Worm (Caenorhabditis elegans) whole organism, young adult: ENCODE results near the gene R06B9.5.

Experiments
- B0261.1 ChIP-seq: sonication (generic microtip); optimal IDR thresholded peaks from 2 replicates; lab custom pipeline; 2016; ENCODE audit warnings: mild to moderate bottlenecking, missing genetic modification characterization, moderate library complexity, missing compliant biosample characterization
- C17E4.6 ChIP-seq: fragments of 200-800 bp; sonication (Bioruptor generic); IDR thresholded peaks from 2 replicates; pipeline ENCODE4 v1.3.6; 2022; ENCODE audit warnings: missing genetic modification reagents, missing genetic modification characterization, missing compliant biosample characterization
- F10E7.11 ChIP-seq: sonication (generic microtip); optimal IDR thresholded peaks from 2 replicates; lab custom pipeline; 2017; ENCODE audit warnings: mild to moderate bottlenecking, missing genetic modification characterization, moderate library complexity, missing compliant biosample characterization
- F22D6.2 ChIP-seq: sonication (generic microtip); optimal IDR thresholded peaks from 2 replicates; lab custom pipeline; 2016; ENCODE audit warnings: mild to moderate bottlenecking, missing genetic modification characterization, missing compliant biosample characterization
- F37B4.10 ChIP-seq: fragments of 200-800 bp; sonication (Bioruptor generic); IDR thresholded peaks from 2 replicates; pipeline ENCODE4 v1.3.6; 2022; ENCODE audit warnings: missing genetic modification characterization, missing compliant biosample characterization
- F39B2.1 ChIP-seq: fragments of 200-800 bp; sonication (Bioruptor generic); IDR thresholded peaks from 2 replicates; pipeline ENCODE4 v1.3.6; 2022; ENCODE audit warnings: missing genetic modification reagents, missing genetic modification characterization, missing compliant biosample characterization
- F49E8.2 ChIP-seq: sonication (generic microtip); optimal IDR thresholded peaks from 3 replicates; lab custom pipeline; 2017; ENCODE audit warnings: missing genetic modification characterization, mild to moderate bottlenecking, missing compliant biosample characterization, antibody characterized with exemption, moderate library complexity; ENCODE audit not compliant: insufficient read depth
- F57A8.1 ChIP-seq: fragments of 200-800 bp; sonication (Bioruptor generic); optimal IDR thresholded peaks from 2 replicates; lab custom pipeline; 2018; ENCODE audit warnings: mild to moderate bottlenecking, missing genetic modification characterization, moderate library complexity, missing compliant biosample characterization
- Y53G8AR.9 ChIP-seq: fragments of 200-800 bp; sonication (Bioruptor generic); conservative IDR thresholded peaks from 2 replicates; pipeline ENCODE4 v1.3.6; 2022; ENCODE audit warnings: missing genetic modification reagents, missing genetic modification characterization, missing compliant biosample characterization
- Y79H2A.3 ChIP-seq: fragments of 200-800 bp; sonication (Bioruptor generic); conservative IDR thresholded peaks from 2 replicates; pipeline ENCODE4 v1.3.6; 2022; ENCODE audit warnings: missing genetic modification reagents, missing genetic modification characterization, missing compliant biosample characterization
- akir-1 ChIP-seq: fragments of 200-800 bp; sonication (Bioruptor generic); optimal IDR thresholded peaks from 2 replicates; lab custom pipeline; 2018; ENCODE audit warnings: mild to moderate bottlenecking, missing genetic modification characterization, moderate library complexity, missing compliant biosample characterization
- ccch-3 ChIP-seq: fragments of 200-800 bp; sonication (Bioruptor generic); optimal IDR thresholded peaks from 2 replicates; lab custom pipeline; 2018; ENCODE audit warnings: mild to moderate bottlenecking, missing genetic modification characterization, missing compliant biosample characterization
- ceh-27 ChIP-seq: fragments of 200-800 bp; sonication (Bioruptor generic); optimal IDR thresholded peaks from 2 replicates; lab custom pipeline; 2018; ENCODE audit warnings: mild to moderate bottlenecking, missing genetic modification characterization, moderate library complexity, missing compliant biosample characterization
- ceh-79 ChIP-seq: sonication (generic microtip); optimal IDR thresholded peaks from 2 replicates; lab custom pipeline; 2017; ENCODE audit warnings: mild to moderate bottlenecking, missing genetic modification characterization, missing compliant biosample characterization
- chd-7 ChIP-seq: sonication (generic microtip); optimal IDR thresholded peaks from 2 replicates; lab custom pipeline; 2016; ENCODE audit warnings: mild to moderate bottlenecking, missing genetic modification characterization, moderate library complexity, missing compliant biosample characterization
- dpl-1 ChIP-seq: fragments of 150-350 bp; optimal IDR thresholded peaks from 2 replicates; lab custom pipeline; 2014; ENCODE audit warnings: missing biosample characterization, missing genetic modification reagents, missing genetic modification characterization
- efl-1 ChIP-seq: fragments of 150-350 bp; optimal IDR thresholded peaks from 2 replicates; lab custom pipeline; 2014; ENCODE audit warnings: missing biosample characterization, missing genetic modification reagents, missing genetic modification characterization
- ets-4 ChIP-seq: fragments of 200-800 bp; sonication (Bioruptor generic); optimal IDR thresholded peaks from 2 replicates; lab custom pipeline; 2018; ENCODE audit warnings: mild to moderate bottlenecking, missing genetic modification characterization, missing compliant biosample characterization
- hlh-12 ChIP-seq: sonication (generic microtip); optimal IDR thresholded peaks from 2 replicates; lab custom pipeline; 2016; ENCODE audit warnings: missing genetic modification characterization, missing compliant biosample characterization
- hmg-1.2 ChIP-seq: fragments of 200-800 bp; sonication (Bioruptor generic); IDR thresholded peaks from 2 replicates; pipeline ENCODE4 v1.3.6; 2022; ENCODE audit warnings: missing genetic modification reagents, missing genetic modification characterization, missing compliant biosample characterization
- hrde-1 ChIP-seq: sonication (generic microtip); optimal IDR thresholded peaks from 2 replicates; lab custom pipeline; 2016; ENCODE audit warnings: missing genetic modification characterization, mild to moderate bottlenecking, missing compliant biosample characterization, moderate library complexity, missing genotype, missing genetic modification reagents, borderline replicate concordance
- lin-35 ChIP-seq, 3 experiments: fragments of 150-350 bp in 2 of 3; sonication (generic microtip) in 1 of 3; optimal IDR thresholded peaks; 2 replicates each; lab custom pipeline; 2014 to 2018; ENCODE audit warnings: missing biosample characterization in 3 of 3, missing genetic modification characterization in 3 of 3, missing genetic modification reagents in 3 of 3
- lir-1 ChIP-seq: fragments of 200-800 bp; sonication (Bioruptor generic); conservative IDR thresholded peaks from 2 replicates; pipeline ENCODE4 v1.3.6; 2022; ENCODE audit warnings: missing genetic modification reagents, missing genetic modification characterization, missing compliant biosample characterization
- lsl-1 ChIP-seq: fragments of 200-800 bp; sonication (Bioruptor generic); optimal IDR thresholded peaks from 2 replicates; lab custom pipeline; 2018; ENCODE audit warnings: mild to moderate bottlenecking, missing genetic modification characterization, moderate library complexity, missing compliant biosample characterization
- madf-8 ChIP-seq: fragments of 200-800 bp; sonication (Bioruptor generic); conservative IDR thresholded peaks from 2 replicates; pipeline ENCODE4 v1.3.6; 2022; ENCODE audit warnings: missing genetic modification reagents, missing genetic modification characterization, missing compliant biosample characterization
- rcor-1 ChIP-seq: fragments of 200-800 bp; sonication (Bioruptor generic); IDR thresholded peaks from 2 replicates; pipeline ENCODE4 v1.3.6; 2022; ENCODE audit warnings: missing genetic modification reagents, missing genetic modification characterization, missing compliant biosample characterization
- rpc-1 ChIP-seq, 2 experiments: fragments of 150-350 bp in 1 of 2; sonication (generic microtip) in 1 of 2; optimal IDR thresholded peaks; 2 replicates each; lab custom pipeline; 2014 to 2018; ENCODE audit warnings: missing biosample characterization in 1 of 2, missing genetic modification characterization in 1 of 2, missing genetic modification reagents in 1 of 2, missing genotype in 1 of 2
- sdz-38 ChIP-seq: sonication (generic microtip); optimal IDR thresholded peaks from 2 replicates; lab custom pipeline; 2016; ENCODE audit warnings: missing genotype, missing genetic modification characterization, missing compliant biosample characterization
- sea-2 ChIP-seq: fragments of 200-800 bp; sonication (Bioruptor generic); IDR thresholded peaks from 2 replicates; pipeline ENCODE4 v1.3.6; 2022; ENCODE audit warnings: missing genetic modification characterization, missing compliant biosample characterization
- snpc-1.3 ChIP-seq: sonication (generic microtip); optimal IDR thresholded peaks from 2 replicates; lab custom pipeline; 2017; ENCODE audit warnings: missing genetic modification characterization, mild to moderate bottlenecking, missing compliant biosample characterization, antibody characterized with exemption, moderate library complexity, missing genotype, missing genetic modification reagents; ENCODE audit not compliant: insufficient read depth
- snpc-3.4 ChIP-seq: sonication (generic microtip); optimal IDR thresholded peaks from 2 replicates; lab custom pipeline; 2017; ENCODE audit warnings: missing genetic modification characterization, mild to moderate bottlenecking, missing compliant biosample characterization, antibody characterized with exemption, moderate library complexity, missing genotype, missing genetic modification reagents
- tlf-1 ChIP-seq: fragments of 200-800 bp; sonication (Bioruptor generic); optimal IDR thresholded peaks from 2 replicates; lab custom pipeline; 2018; ENCODE audit warnings: mild to moderate bottlenecking, missing genetic modification characterization, missing compliant biosample characterization
- ztf-26 ChIP-seq: sonication (generic microtip); optimal IDR thresholded peaks from 2 replicates; lab custom pipeline; 2017; ENCODE audit warnings: missing genetic modification characterization, missing compliant biosample characterization
- ztf-28 ChIP-seq: fragments of 200-800 bp; sonication (Bioruptor generic); IDR thresholded peaks from 2 replicates; pipeline ENCODE4 v1.3.6; 2022; ENCODE audit warnings: missing genetic modification reagents, missing genetic modification characterization, missing compliant biosample characterization

R06B9.5 gene

DNA sequence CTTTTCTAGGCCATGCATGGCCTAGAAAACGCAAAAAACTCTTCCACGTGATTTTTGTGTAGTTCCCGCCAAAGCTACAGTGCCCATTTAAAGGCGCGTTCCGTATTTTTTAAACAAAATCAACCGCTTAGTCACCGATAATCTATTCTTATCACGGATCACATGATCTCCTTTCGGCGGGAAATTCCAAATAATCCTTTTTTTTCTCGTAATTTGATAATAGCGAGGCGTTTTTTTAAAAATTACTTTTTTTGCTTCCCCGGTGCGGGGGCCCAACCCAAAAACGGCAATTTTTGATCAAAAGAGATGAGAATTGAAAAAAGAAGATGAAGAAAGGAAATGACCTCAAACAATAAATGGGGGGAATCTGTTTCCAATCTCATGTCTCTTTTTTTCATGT, 14.9 kb downstream of the R06B9.5 start:
- TF ChIP-seq F37B4.10 (no peak), ztf-26 (tag; lab: Kevin White, UChicago) (peak; percentile 76)

DNA sequence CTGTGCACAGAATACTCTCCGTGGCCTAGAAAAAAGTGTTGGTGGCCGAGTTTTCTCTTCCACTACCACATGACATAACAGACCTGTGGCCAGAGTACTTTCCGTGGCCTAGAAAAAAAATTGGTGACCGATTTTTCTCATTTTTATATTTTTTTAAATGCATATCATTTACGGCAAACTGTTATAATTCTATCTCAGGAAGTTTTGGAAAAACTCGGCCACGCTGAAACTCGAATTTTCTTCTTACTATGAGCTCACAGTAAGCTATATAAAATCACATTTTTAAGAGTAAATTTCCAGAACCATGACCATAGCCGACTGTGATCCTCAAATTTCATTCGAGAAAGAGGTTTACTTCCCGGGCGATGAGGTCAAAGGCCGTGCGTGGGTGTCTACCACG, 15.9 kb downstream of the R06B9.5 start, which contains the start of gene arrd-14:
Gene arrd-14, plus strand, starts transcription at position 301 of the 400 bp plus-strand sequence.
- no peak for TF ChIP-seq F22D6.2 (tag; lab: Kevin White, UChicago)
- no peak for TF ChIP-seq akir-1 (GFP tag; lab: Kevin White, UChicago)
- no peak for TF ChIP-seq ccch-3
- TF ChIP-seq hmg-1.2, result no peak
- TF ChIP-seq efl-1 (GFP tag; lab: Kevin White, UChicago), result no peak
- TF ChIP-seq snpc-1.3 (tag; lab: Kevin White, UChicago), result no peak
- TF ChIP-seq lin-35 (GFP tag; optimal IDR thresholded peaks at IDR 0.05; lab: Kevin White, UChicago), result no peak
- TF ChIP-seq C17E4.6 (GFP tag; lab: Robert Waterston, UW), result no peak
- TF ChIP-seq Y53G8AR.9 (GFP tag; lab: Robert Waterston, UW), result no peak
- TF ChIP-seq madf-8 (GFP tag; lab: Robert Waterston, UW), result no peak
- TF ChIP-seq tlf-1 (GFP tag; lab: Kevin White, UChicago), result no peak
- no peak for TF ChIP-seq sdz-38 (tag; lab: Kevin White, UChicago)

DNA sequence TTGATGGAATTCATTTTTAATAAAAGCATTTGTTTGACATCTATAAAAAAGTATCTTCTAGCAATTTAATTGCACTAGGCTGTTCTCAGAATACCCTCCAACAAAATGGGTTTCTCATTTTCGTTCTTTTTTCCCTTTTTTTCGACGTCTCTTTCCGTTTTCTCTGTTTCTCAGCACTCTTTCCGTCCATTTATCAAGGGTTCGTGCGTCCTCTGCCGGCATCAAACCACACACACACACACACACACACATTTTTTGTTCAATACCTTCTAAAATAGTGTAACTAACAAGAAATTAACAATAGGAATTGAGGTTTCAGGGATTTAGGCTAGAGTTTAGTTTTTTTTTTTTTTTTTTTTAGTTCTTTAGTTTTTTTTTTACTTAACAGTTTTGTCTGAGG, 20.1 kb downstream of the R06B9.5 start:
- TF ChIP-seq B0261.1 (tag; lab: Kevin White, UChicago), result no peak

DNA sequence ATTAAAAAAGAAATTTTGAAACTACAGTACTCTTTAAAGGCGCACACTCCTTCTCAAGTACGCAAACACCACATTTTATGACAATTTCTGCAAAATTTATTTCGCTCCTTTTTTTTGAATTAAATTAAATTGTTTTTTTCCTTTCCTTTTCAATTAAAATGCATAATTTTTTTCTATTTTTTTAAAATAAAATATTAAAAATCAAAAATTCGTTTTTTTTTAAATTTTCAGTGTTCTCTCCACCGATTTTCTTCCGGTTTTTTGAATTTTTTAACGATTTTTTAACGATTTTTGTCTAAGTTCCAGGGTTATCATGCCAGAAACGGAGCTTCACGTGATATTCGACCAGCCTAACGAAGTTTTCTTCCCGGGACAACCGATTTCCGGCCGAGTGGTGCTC, 22.0 kb downstream of the R06B9.5 start, which contains the start of gene arrd-13:
Gene arrd-13, plus strand, starts transcription at position 301 of the 400 bp plus-strand sequence.
- TF ChIP-seq ceh-27 (no peak), lsl-1 (GFP tag; lab: Kevin White, UChicago) (peak; percentile 69), rcor-1 (no peak), snpc-3.4 (tag; lab: Kevin White, UChicago) (no peak), chd-7 (tag; lab: Kevin White, UChicago) (no peak), rpc-1 (optimal IDR thresholded peaks at IDR 0.05; lab: Kevin White, UChicago) (no peak), rpc-1 (tag; optimal IDR thresholded peaks at IDR 0.05; lab: Kevin White, UChicago) (no peak), F10E7.11 (tag; lab: Kevin White, UChicago) (no peak), hrde-1 (no peak)

DNA sequence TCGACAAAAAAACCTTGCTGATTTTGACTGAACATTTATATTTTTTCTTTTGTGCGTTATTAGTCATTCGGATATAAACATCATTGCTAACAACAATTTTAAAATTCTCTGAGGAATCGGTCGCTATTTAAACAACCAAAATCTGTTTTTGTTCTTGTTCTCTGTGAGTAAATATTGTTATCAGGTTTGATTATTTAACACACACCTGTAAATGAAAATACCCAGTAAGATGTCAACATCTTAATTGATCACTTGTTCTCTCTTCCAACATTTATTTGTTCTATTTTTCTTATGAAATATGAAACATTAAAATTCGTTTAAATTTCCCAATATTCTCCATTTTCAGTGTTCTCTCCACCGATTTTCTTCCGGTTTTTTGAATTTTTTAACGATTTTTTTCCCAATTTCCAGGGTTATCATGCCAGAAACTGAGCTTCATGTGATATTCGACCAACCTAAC, 26.9 kb downstream of the R06B9.5 start, which contains the start of gene arrd-11:
Gene arrd-11, plus strand, starts transcription at position 410 of the 460 bp plus-strand sequence.
- TF ChIP-seq sea-2 (GFP tag; lab: Robert Waterston, UW) (no peak), lir-1 (GFP tag; lab: Robert Waterston, UW) (no peak), ztf-28 (GFP tag; lab: Robert Waterston, UW) (no peak), Y79H2A.3 (GFP tag; lab: Robert Waterston, UW) (no peak), F57A8.1 (GFP tag; lab: Kevin White, UChicago) (no peak), ets-4 (GFP tag; lab: Kevin White, UChicago) (no peak), dpl-1 (no peak), akir-1 (GFP tag; lab: Kevin White, UChicago) (no peak), F49E8.2 (tag; lab: Kevin White, UChicago) (no peak), hlh-12 (tag; lab: Kevin White, UChicago) (no peak), F39B2.1 (GFP tag; lab: Robert Waterston, UW) (no peak), F37B4.10 (no peak), ceh-79 (tag; lab: Kevin White, UChicago) (no peak)
